Worm (Caenorhabditis elegans) whole organism, L2 larva: ENCODE results near the gene pqn-94.
"Not testable (repeated sequence)": the region's sequence is repeated elsewhere in the genome, so short reads cannot be mapped to it uniquely, and the experiment has no call there.

Source experiments
- C34F6.9 ChIP-seq: fragments of 150-350 bp; optimal IDR thresholded peaks from 2 replicates; lab custom pipeline; 2014; ENCODE audit warnings: missing biosample characterization, missing genetic modification characterization
- F13H6.1 ChIP-seq: sonication (generic microtip); optimal IDR thresholded peaks from 2 replicates; lab custom pipeline; 2016; ENCODE audit warnings: missing genetic modification characterization, missing compliant biosample characterization
- R02D3.7 ChIP-seq: fragments of 150-350 bp; optimal IDR thresholded peaks from 2 replicates; lab custom pipeline; 2014; ENCODE audit warnings: missing biosample characterization, missing genetic modification characterization
- Y55F3AM.14 ChIP-seq: fragments of 200-800 bp; sonication (Bioruptor generic); optimal IDR thresholded peaks from 2 replicates; lab custom pipeline; 2018; ENCODE audit warnings: mild to moderate bottlenecking, missing genetic modification characterization, missing compliant biosample characterization
- ZK546.5 ChIP-seq: sonication (generic microtip); optimal IDR thresholded peaks from 2 replicates; lab custom pipeline; 2017; ENCODE audit warnings: missing biosample characterization, missing genetic modification characterization
- alr-1 ChIP-seq: fragments of 150-350 bp; optimal IDR thresholded peaks from 2 replicates; lab custom pipeline; 2014; ENCODE audit warnings: missing biosample characterization, missing genetic modification characterization
- aly-2 ChIP-seq: fragments of 150-350 bp; optimal IDR thresholded peaks from 2 replicates; lab custom pipeline; 2014; ENCODE audit warnings: missing biosample characterization, missing genetic modification characterization
- ama-1 ChIP-seq: fragments of 150-350 bp; optimal IDR thresholded peaks from 2 replicates; lab custom pipeline; 2018; ENCODE audit warnings: inconsistent platforms
- blmp-1 ChIP-seq: sonication (generic microtip); optimal IDR thresholded peaks from 2 replicates; lab custom pipeline; 2017; ENCODE audit warnings: missing genetic modification characterization, mild to moderate bottlenecking, missing compliant biosample characterization, antibody characterized with exemption, moderate library complexity; ENCODE audit not compliant: insufficient read depth
- egl-27 ChIP-seq: sonication (generic microtip); optimal IDR thresholded peaks from 3 replicates; lab custom pipeline; 2017; ENCODE audit warnings: missing biosample characterization, missing genetic modification reagents, missing genetic modification characterization
- fos-1 ChIP-seq: fragments of 150-350 bp; optimal IDR thresholded peaks from 2 replicates; lab custom pipeline; 2014; ENCODE audit warnings: missing biosample characterization, missing genetic modification characterization
- gmeb-1 ChIP-seq: fragments of 150-350 bp; optimal IDR thresholded peaks from 2 replicates; lab custom pipeline; 2014; ENCODE audit warnings: missing biosample characterization, missing genetic modification characterization
- lin-13 ChIP-seq: fragments of 150-350 bp; optimal IDR thresholded peaks from 2 replicates; lab custom pipeline; 2014; ENCODE audit warnings: missing biosample characterization, missing genetic modification reagents, missing genetic modification characterization
- lin-39 ChIP-seq: fragments of 150-350 bp; optimal IDR thresholded peaks from 2 replicates; lab custom pipeline; 2014; ENCODE audit warnings: missing biosample characterization, missing genetic modification reagents, missing genetic modification characterization
- lsy-2 ChIP-seq, 2 experiments: fragments of 150-350 bp in 1 of 2; sonication (generic microtip) in 1 of 2; optimal IDR thresholded peaks; 2 replicates each; lab custom pipeline; 2014 to 2017; ENCODE audit warnings: missing biosample characterization in 2 of 2, missing genetic modification characterization in 2 of 2
- mab-5 ChIP-seq: fragments of 150-350 bp; optimal IDR thresholded peaks from 2 replicates; lab custom pipeline; 2014; ENCODE audit warnings: missing biosample characterization, missing genetic modification characterization
- mbf-1 ChIP-seq: sonication (generic microtip); optimal IDR thresholded peaks from 2 replicates; lab custom pipeline; 2017; ENCODE audit warnings: missing biosample characterization, missing genetic modification characterization
- mdl-1 ChIP-seq, 2 experiments: fragments of 150-350 bp in 1 of 2; sonication (generic microtip) in 1 of 2; optimal IDR thresholded peaks; 2 replicates each; lab custom pipeline; 2017; ENCODE audit warnings: missing biosample characterization in 2 of 2, missing genetic modification characterization in 2 of 2
- nhr-10 ChIP-seq: sonication (generic microtip); optimal IDR thresholded peaks from 2 replicates; lab custom pipeline; 2017; ENCODE audit warnings: missing biosample characterization, missing genetic modification characterization
- nhr-12 ChIP-seq: fragments of 150-350 bp; optimal IDR thresholded peaks from 2 replicates; lab custom pipeline; 2014; ENCODE audit warnings: missing biosample characterization, missing genetic modification characterization
- nhr-129 ChIP-seq: fragments of 150-350 bp; optimal IDR thresholded peaks from 2 replicates; lab custom pipeline; 2014; ENCODE audit warnings: missing biosample characterization, missing genetic modification characterization
- nhr-23 ChIP-seq: fragments of 150-350 bp; optimal IDR thresholded peaks from 2 replicates; lab custom pipeline; 2014; ENCODE audit warnings: missing biosample characterization, missing genetic modification reagents, missing genetic modification characterization
- nhr-237 ChIP-seq: fragments of 150-350 bp; optimal IDR thresholded peaks from 2 replicates; lab custom pipeline; 2014; ENCODE audit warnings: missing biosample characterization, missing genetic modification characterization
- nhr-25 ChIP-seq: fragments of 150-350 bp; sonication (generic microtip); optimal IDR thresholded peaks from 3 replicates; lab custom pipeline; 2014; ENCODE audit warnings: missing biosample characterization, missing genetic modification characterization
- nhr-6 ChIP-seq: fragments of 150-350 bp; optimal IDR thresholded peaks from 2 replicates; lab custom pipeline; 2014; ENCODE audit warnings: missing biosample characterization, missing genetic modification characterization
- nhr-77 ChIP-seq: fragments of 150-350 bp; optimal IDR thresholded peaks from 2 replicates; lab custom pipeline; 2014; ENCODE audit warnings: missing biosample characterization, missing genetic modification characterization
- peb-1 ChIP-seq: fragments of 150-350 bp; optimal IDR thresholded peaks from 2 replicates; lab custom pipeline; 2014; ENCODE audit warnings: missing biosample characterization, missing genetic modification characterization
- skn-1 ChIP-seq: sonication (generic microtip); optimal IDR thresholded peaks from 2 replicates; lab custom pipeline; 2017; ENCODE audit warnings: missing biosample characterization, missing genetic modification characterization
- sma-3 ChIP-seq: sonication (generic microtip); optimal IDR thresholded peaks from 2 replicates; lab custom pipeline; 2016; ENCODE audit warnings: missing genetic modification reagents, missing genetic modification characterization, missing compliant biosample characterization
- sma-9 ChIP-seq, 2 experiments: fragments of 150-350 bp in 1 of 2; sonication (generic microtip) in 1 of 2; optimal IDR thresholded peaks; 2 replicates each; lab custom pipeline; 2014 to 2016; ENCODE audit warnings: missing genetic modification characterization in 2 of 2, mild to moderate bottlenecking in 1 of 2, missing biosample characterization in 1 of 2, missing compliant biosample characterization in 1 of 2, missing genetic modification reagents in 1 of 2, moderate library complexity in 1 of 2
- unc-62 ChIP-seq: fragments of 150-350 bp; optimal IDR thresholded peaks from 2 replicates; lab custom pipeline; 2014; ENCODE audit warnings: missing biosample characterization, missing genetic modification reagents, missing genetic modification characterization
- zag-1 ChIP-seq: fragments of 150-350 bp; optimal IDR thresholded peaks from 2 replicates; lab custom pipeline; 2014; ENCODE audit warnings: missing biosample characterization, missing genetic modification characterization
- ztf-1 ChIP-seq: fragments of 200-800 bp; sonication (Bioruptor generic); conservative IDR thresholded peaks from 2 replicates; pipeline ENCODE4 v1.3.6; 2022; ENCODE audit warnings: missing genetic modification characterization, missing compliant biosample characterization
- ztf-11 ChIP-seq: sonication (generic microtip); optimal IDR thresholded peaks from 2 replicates; lab custom pipeline; 2017; ENCODE audit warnings: missing biosample characterization, missing genetic modification characterization

pqn-94 gene

DNA sequence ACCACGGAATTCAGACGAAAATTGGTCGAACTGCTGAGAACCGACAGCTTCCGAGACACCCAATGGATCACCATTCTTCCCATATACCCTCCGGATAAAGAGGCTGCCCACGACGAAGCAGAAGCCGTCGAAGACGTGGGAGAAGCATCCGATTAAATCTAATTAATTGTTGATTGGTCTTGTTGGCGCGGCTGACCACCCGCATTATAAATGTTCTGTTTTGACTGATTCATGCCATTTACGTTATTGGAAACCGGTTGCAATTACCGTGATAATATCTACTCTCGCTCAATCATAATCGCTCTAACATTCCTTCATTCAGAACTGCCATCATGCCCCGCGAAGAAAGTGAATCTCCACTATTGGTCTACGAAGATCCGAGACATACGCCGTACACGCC lies 23.6 kb upstream of the pqn-94 start, which contains the start of gene ZC15.3:
Gene ZC15.3, plus strand, starts transcription at position 301 of the 400 bp plus-strand sequence.
- not testable (repeated sequence) for TF ChIP-seq peb-1; nhr-23 (tag; lab: Kevin White, UChicago); nhr-237 (tag; lab: Kevin White, UChicago)
- TF ChIP-seq, all 48 proteins: peak for 0; not testable (repeated sequence) for 48

DNA sequence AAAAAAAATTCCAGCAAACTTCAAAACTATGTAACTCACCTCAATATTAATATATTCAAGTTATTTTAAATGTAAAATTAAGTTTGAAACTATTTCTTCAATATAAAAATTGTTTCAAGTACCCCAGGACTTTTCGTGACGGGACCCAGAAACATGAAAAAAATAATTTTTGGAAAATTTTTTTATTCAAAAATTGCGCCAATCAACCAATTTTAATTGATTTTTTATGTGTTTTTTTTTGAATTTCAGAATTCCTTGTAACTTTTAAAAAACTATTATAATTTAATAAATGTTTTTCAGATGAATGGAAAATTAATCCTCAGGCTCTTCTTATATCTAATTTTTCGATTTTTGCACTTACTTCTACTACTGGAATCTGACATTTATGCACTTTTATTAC lies 18.0 kb upstream of the pqn-94 start, which contains the start of gene ZC15.5:
Gene ZC15.5, plus strand, starts transcription at position 301 of the 400 bp plus-strand sequence.
- no peak for TF ChIP-seq nhr-6 (tag; lab: Kevin White, UChicago)
- no peak for TF ChIP-seq zag-1 (tag; lab: Kevin White, UChicago)
- no peak for TF ChIP-seq ztf-11 (tag; lab: Kevin White, UChicago)
- no peak for TF ChIP-seq nhr-12 (tag; lab: Kevin White, UChicago)
- no peak for TF ChIP-seq F13H6.1 (tag; lab: Kevin White, UChicago)
- TF ChIP-seq, all 48 proteins: peak for 0

- TF ChIP-seq lin-13 (GFP tag; lab: Kevin White, UChicago) (no peak), lsy-2 (tag; optimal IDR thresholded peaks at IDR 0.05; lab: Kevin White, UChicago) (no peak), mbf-1 (tag; lab: Kevin White, UChicago) (no peak), fos-1 (tag; lab: Kevin White, UChicago) (no peak), R02D3.7 (tag; lab: Kevin White, UChicago) (no peak), nhr-77 (tag; lab: Kevin White, UChicago) (no peak), unc-62 (no peak), nhr-129 (no peak), gmeb-1 (no peak), aly-2 (tag; lab: Kevin White, UChicago) (no peak), zag-1 (tag; lab: Kevin White, UChicago) (no peak), skn-1 (tag; lab: Kevin White, UChicago) (no peak), ZK546.5 (tag; lab: Kevin White, UChicago) (no peak), mdl-1 (tag; optimal IDR thresholded peaks at IDR 0.05; lab: Kevin White, UChicago) (no peak), C34F6.9 (tag; lab: Kevin White, UChicago) (no peak), egl-27 (no peak), alr-1 (tag; lab: Kevin White, UChicago) (no peak), blmp-1 (tag; lab: Kevin White, UChicago) (no peak), sma-9 (GFP tag; optimal IDR thresholded peaks at IDR 0.05; lab: Kevin White, UChicago) (no peak), sma-9 (tag; optimal IDR thresholded peaks at IDR 0.05; lab: Kevin White, UChicago) (no peak), nhr-10 (tag; lab: Kevin White, UChicago) (no peak)
Observed at ce11 chrV:20294388-20294787, 14.7 kb upstream of the pqn-94 start, which contains the start of gene clec-261. TSS of gene clec-261 (minus strand) at chrV:20294488.

DNA sequence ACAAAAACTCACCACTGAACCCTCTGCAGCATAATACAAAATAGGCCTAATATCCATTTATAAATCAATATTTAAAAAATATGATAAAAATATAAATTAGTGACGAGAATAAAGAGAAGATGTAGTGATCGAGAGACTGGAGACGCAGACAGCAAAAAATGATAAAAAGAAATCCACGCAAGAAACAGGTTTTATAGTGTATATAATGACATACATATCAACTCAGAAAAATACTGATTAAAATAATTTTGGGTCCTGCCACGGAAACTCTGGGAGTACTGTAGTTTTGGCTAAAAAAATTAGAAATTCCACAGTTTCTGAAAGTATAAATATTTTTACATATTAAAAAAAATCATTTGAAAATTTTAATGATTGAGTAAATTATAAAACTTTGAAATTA lies 9.7 kb upstream of the pqn-94 start, which contains the start of gene mlt-4:
Gene mlt-4, minus strand, starts transcription at position 101 of the 400 bp plus-strand sequence.
- no peak for TF ChIP-seq zag-1 (tag; lab: Kevin White, UChicago)
- no peak for TF ChIP-seq nhr-129
- TF ChIP-seq sma-3 (GFP tag; lab: Kevin White, UChicago) = no peak
- no peak for TF ChIP-seq C34F6.9 (tag; lab: Kevin White, UChicago)
- no peak for TF ChIP-seq blmp-1 (tag; lab: Kevin White, UChicago)
- TF ChIP-seq ama-1 (lab: Kevin White, UChicago) = no peak
- no peak for TF ChIP-seq nhr-12 (tag; lab: Kevin White, UChicago)

- TF ChIP-seq sma-9 (GFP tag; optimal IDR thresholded peaks at IDR 0.05; lab: Kevin White, UChicago) (no peak), sma-9 (tag; optimal IDR thresholded peaks at IDR 0.05; lab: Kevin White, UChicago) (no peak), aly-2 (tag; lab: Kevin White, UChicago) (no peak), R02D3.7 (tag; lab: Kevin White, UChicago) (no peak), nhr-25 (tag; lab: Kevin White, UChicago) (no peak)
- TF ChIP-seq, all 48 proteins: peak for 0
Observed at ce11 chrV:20282827-20283226, 3.2 kb upstream of the pqn-94 start.

DNA sequence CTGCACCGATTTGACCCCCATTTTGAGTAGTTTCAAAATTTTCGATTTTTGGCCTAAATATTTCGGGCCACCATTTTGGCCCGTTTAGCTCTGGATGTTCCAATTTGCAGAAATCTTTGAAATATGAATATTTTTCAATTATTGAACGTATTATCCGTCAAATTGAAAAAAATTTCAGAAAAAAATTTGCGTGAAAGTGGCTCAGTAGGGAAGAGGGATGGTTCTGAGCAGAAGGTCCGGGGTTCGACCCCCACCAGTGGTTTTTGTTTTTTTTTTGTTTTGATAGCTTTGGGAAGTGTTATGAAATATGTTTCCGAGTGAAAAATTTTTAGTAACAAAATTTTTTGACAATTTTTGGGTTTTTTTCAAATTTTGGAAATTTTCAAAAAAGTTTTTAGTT lies 352 bp downstream of the pqn-94 start:
- TF ChIP-seq lin-13 (GFP tag; lab: Kevin White, UChicago) (no peak), lin-39 (no peak), ztf-1 (GFP tag; lab: Robert Waterston, UW) (no peak), fos-1 (tag; lab: Kevin White, UChicago) (no peak), nhr-12 (tag; lab: Kevin White, UChicago) (no peak), aly-2 (tag; lab: Kevin White, UChicago) (no peak), peb-1 (no peak), mab-5 (tag; lab: Kevin White, UChicago) (no peak), Y55F3AM.14 (GFP tag; lab: Kevin White, UChicago) (no peak), nhr-25 (tag; lab: Kevin White, UChicago) (no peak), nhr-10 (tag; lab: Kevin White, UChicago) (no peak)
